Fruit fly (Drosophila melanogaster) whole organism, adult: Measurements from ENCODE around the gene Cep135.

Source experiments
- CG14711 ChIP-seq: fragments of 200-800 bp; sonication (Bioruptor generic); optimal IDR thresholded peaks from 2 replicates; lab custom pipeline; 2018; ENCODE audit warnings: missing biosample characterization, mild to moderate bottlenecking, missing genetic modification characterization, moderate library complexity
- CG5204 ChIP-seq: fragments of 200-800 bp; sonication (Bioruptor generic); optimal IDR thresholded peaks from 2 replicates; lab custom pipeline; 2016; ENCODE audit warnings: missing biosample characterization, missing genetic modification characterization
- kay ChIP-seq: fragments of 200-800 bp; sonication (Bioruptor generic); peaks from one replicate; lab custom pipeline; 2016; ENCODE audit warnings: missing biosample characterization, missing genetic modification characterization, borderline replicate concordance

DNA sequence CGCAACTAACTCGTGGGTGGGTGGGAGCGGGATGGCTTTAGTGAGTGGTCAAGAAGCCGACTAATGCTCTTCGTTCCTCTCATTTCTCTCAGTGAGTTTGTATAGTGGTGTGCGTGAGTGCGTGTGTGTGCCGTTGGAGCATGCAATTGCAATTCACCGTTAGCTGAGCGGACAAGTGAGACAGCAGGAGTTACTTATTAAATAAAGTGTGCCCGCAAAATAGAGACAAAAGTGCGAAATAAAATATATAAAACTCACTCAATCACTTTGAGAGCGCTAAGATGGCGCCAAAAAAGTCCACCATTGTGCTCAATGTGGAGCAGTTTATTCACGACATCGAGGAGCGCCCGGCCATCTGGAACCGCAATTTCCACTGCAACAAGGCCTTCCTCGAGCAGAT lies 8.0 kb upstream of the Cep135 start:
- no peak for TF ChIP-seq CG14711
- TF ChIP-seq CG5204 = no peak
- TF ChIP-seq kay = no peak
